Worm (Caenorhabditis elegans) whole organism, L3 larva: ENCODE results near the gene emc-5.

Experiments
- ceh-28 ChIP-seq: fragments of 150-350 bp; optimal IDR thresholded peaks from 2 replicates; lab custom pipeline; 2014; ENCODE audit warnings: missing biosample characterization, missing genetic modification reagents, missing genetic modification characterization
- fkh-10 ChIP-seq: sonication (generic microtip); optimal IDR thresholded peaks from 2 replicates; lab custom pipeline; 2017; ENCODE audit warnings: missing biosample characterization, missing genetic modification reagents, missing genetic modification characterization
- fkh-2 ChIP-seq: fragments of 150-350 bp; optimal IDR thresholded peaks from 2 replicates; lab custom pipeline; 2014; ENCODE audit warnings: missing biosample characterization, missing genetic modification reagents, missing genetic modification characterization
- jun-1 ChIP-seq: fragments of 150-350 bp; optimal IDR thresholded peaks from 2 replicates; lab custom pipeline; 2014; ENCODE audit warnings: missing biosample characterization, missing genetic modification reagents, missing genetic modification characterization
- lsy-12 ChIP-seq: sonication (generic microtip); optimal IDR thresholded peaks from 2 replicates; lab custom pipeline; 2016; ENCODE audit warnings: mild to moderate bottlenecking, missing genetic modification characterization, missing compliant biosample characterization
- pqm-1 ChIP-seq: fragments of 150-350 bp; optimal IDR thresholded peaks from 2 replicates; lab custom pipeline; 2017; ENCODE audit warnings: missing biosample characterization, missing genetic modification characterization, inconsistent platforms

Gene emc-5

DNA sequence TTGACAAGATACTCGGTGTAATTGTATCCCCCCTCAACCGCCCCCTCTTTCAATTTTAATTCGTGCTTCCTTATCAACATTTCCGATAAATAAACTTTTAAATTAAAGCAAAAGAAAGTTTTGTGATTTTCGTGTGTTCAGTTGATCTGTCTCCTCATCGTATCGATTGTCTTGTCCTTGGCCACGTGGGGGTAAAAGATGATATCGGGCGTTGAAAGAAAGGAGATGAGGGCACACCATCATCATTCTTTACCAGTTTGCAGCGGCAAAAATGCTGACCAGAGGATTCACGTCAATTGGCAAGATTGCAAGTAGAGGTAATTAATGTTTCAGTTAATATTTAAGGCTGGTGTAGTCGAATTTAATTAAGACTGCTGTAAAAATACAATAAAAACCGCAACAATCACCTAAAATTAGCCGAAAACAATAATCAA lies 50.7 kb downstream of the emc-5 start, which contains the start of gene F54D5.7 (continued):
- TF ChIP-seq lsy-12 (tag; lab: Kevin White, UChicago) (peak; percentile 54), pqm-1 (no peak), ceh-28 (tag; lab: Kevin White, UChicago) (peak; percentile 16), fkh-2 (no peak), jun-1 (tag; lab: Kevin White, UChicago) (no peak), fkh-10 (no peak)
